Worm (Caenorhabditis elegans) whole organism, late embryonic: Measurements from ENCODE around the gene F49C12.15.

Experiments used
- F13H6.1 ChIP-seq: sonication (generic microtip); optimal IDR thresholded peaks from 2 replicates; lab custom pipeline; 2016; ENCODE audit warnings: missing genetic modification characterization, missing compliant biosample characterization
- ahr-1 ChIP-seq: sonication (generic microtip); optimal IDR thresholded peaks from 2 replicates; lab custom pipeline; 2016; ENCODE audit warnings: missing genetic modification characterization, missing compliant biosample characterization
- elt-2 ChIP-seq: sonication (generic microtip); optimal IDR thresholded peaks from 2 replicates; lab custom pipeline; 2016; ENCODE audit warnings: missing genetic modification reagents, missing genetic modification characterization, missing compliant biosample characterization
- ets-4 ChIP-seq: sonication (generic microtip); optimal IDR thresholded peaks from 2 replicates; lab custom pipeline; 2016; ENCODE audit warnings: missing genetic modification characterization, missing compliant biosample characterization
- lim-6 ChIP-seq: sonication (generic microtip); optimal IDR thresholded peaks from 2 replicates; lab custom pipeline; 2016; ENCODE audit warnings: missing genetic modification characterization, missing compliant biosample characterization
- nhr-11 ChIP-seq: fragments of 150-350 bp; optimal IDR thresholded peaks from 2 replicates; lab custom pipeline; 2014; ENCODE audit warnings: missing biosample characterization, missing genetic modification characterization
- odd-2 ChIP-seq: sonication (generic microtip); optimal IDR thresholded peaks from 2 replicates; lab custom pipeline; 2017; ENCODE audit warnings: antibody characterized with exemption, mild to moderate bottlenecking, missing genetic modification characterization, missing compliant biosample characterization
- pag-3 ChIP-seq: sonication (generic microtip); optimal IDR thresholded peaks from 2 replicates; lab custom pipeline; 2016; ENCODE audit warnings: missing compliant biosample characterization, missing genetic modification characterization, borderline replicate concordance
- sdc-2 ChIP-seq: sonication (generic microtip); optimal IDR thresholded peaks from 2 replicates; lab custom pipeline; 2016; ENCODE audit warnings: missing genotype, missing genetic modification characterization, missing compliant biosample characterization

- TF ChIP-seq sdc-2 (tag; lab: Kevin White, UChicago) (no peak), pag-3 (tag; lab: Kevin White, UChicago) (no peak), elt-2 (tag; lab: Kevin White, UChicago) (no peak), lim-6 (tag; lab: Kevin White, UChicago) (no peak), F13H6.1 (no peak), nhr-11 (tag; lab: Kevin White, UChicago) (no peak), ets-4 (tag; lab: Kevin White, UChicago) (no peak), ahr-1 (tag; lab: Kevin White, UChicago) (no peak), odd-2 (no peak)
Measured at ce11 chrIV:9299145-9299544, 25.1 kb upstream of the F49C12.15 start, which contains the start of gene F49C12.2.
